Worm (Caenorhabditis elegans): ENCODE results near the gene paf-2.

The paf-2 gene

ce11 chrX:4256761-4257160, 40.8 kb downstream of the paf-2 start, which contains the start of gene srv-6:
srv-6 (plus strand) TSS chrX:4257061.
- TF ChIP-seq pax-1 (tag; optimal IDR thresholded peaks at IDR 0.05) (no peak), F13H6.1 (tag; optimal IDR thresholded peaks at IDR 0.05) (no peak), ceh-9 (tag; optimal IDR thresholded peaks at IDR 0.05) (no peak), T23F11.4 (GFP tag; optimal IDR thresholded peaks at IDR 0.05) (no peak), eyg-1 (tag; optimal IDR thresholded peaks at IDR 0.05) (no peak), ceh-24 (tag; optimal IDR thresholded peaks at IDR 0.05) (no peak), nfya-1 (tag; optimal IDR thresholded peaks at IDR 0.05) (no peak), sox-2 (GFP tag; IDR thresholded peaks at IDR 0.05) (no peak), unc-42 (tag; optimal IDR thresholded peaks at IDR 0.05) (no peak), madf-2 (tag; optimal IDR thresholded peaks at IDR 0.05) (no peak), pha-2 (tag; optimal IDR thresholded peaks at IDR 0.05) (no peak), ceh-19 (GFP tag; optimal IDR thresholded peaks at IDR 0.05) (no peak), pha-4 (tag; optimal IDR thresholded peaks at IDR 0.05) (no peak), ceh-14 (tag; optimal IDR thresholded peaks at IDR 0.05) (no peak), pat-9 (tag; optimal IDR thresholded peaks at IDR 0.05) (no peak), lim-6 (tag; optimal IDR thresholded peaks at IDR 0.05) (no peak), syd-9 (tag; optimal IDR thresholded peaks at IDR 0.05) (no peak), tbx-7 (tag; optimal IDR thresholded peaks at IDR 0.05) (no peak), ceh-45 (GFP tag; IDR thresholded peaks at IDR 0.05) (no peak), fax-1 (tag; optimal IDR thresholded peaks at IDR 0.05) (no peak)

DNA sequence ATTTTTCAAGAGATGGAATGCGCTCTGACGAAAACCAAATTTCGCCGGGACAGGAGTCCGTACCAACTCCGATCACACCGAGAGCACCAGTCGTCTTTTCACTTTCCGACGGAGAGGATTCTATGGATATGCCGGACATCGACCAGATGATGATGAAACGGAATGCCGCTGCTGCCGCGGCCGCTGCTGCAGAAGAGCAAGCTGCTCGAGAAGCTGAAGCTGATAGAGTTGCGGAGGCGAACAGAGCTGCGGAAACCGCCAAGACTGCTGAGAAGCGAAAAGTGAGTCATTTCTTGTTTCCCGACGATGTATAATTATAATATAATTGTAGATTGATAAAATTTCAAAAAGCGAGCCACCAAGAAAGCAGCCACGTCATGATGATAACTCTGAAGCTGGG, 42.2 kb downstream of the paf-2 start:
- no peak for TF ChIP-seq pros-1 (tag; optimal IDR thresholded peaks at IDR 0.05)
- no peak for TF ChIP-seq fkh-10 (GFP tag; optimal IDR thresholded peaks at IDR 0.05)
- TF ChIP-seq zip-5 (tag; optimal IDR thresholded peaks at IDR 0.05) = no peak
- TF ChIP-seq K09A11.1 (tag; optimal IDR thresholded peaks at IDR 0.05; ENCODE audit: insufficient read depth) = no peak
- TF ChIP-seq fkh-6 (tag; optimal IDR thresholded peaks at IDR 0.05) = no peak
- no peak for TF ChIP-seq npax-4 (tag; optimal IDR thresholded peaks at IDR 0.05)
- no peak for TF ChIP-seq elt-2 (tag; optimal IDR thresholded peaks at IDR 0.05)
- no peak for TF ChIP-seq pax-1 (tag; optimal IDR thresholded peaks at IDR 0.05)

ce11 chrX:4254782-4255181, 42.8 kb downstream of the paf-2 start, which contains the start of gene taf-11.1:
taf-11.1 (plus strand) TSS chrX:4255170.
- TF ChIP-seq hlh-15 (tag; optimal IDR thresholded peaks at IDR 0.05) = no peak
- TF ChIP-seq ceh-2 (tag; optimal IDR thresholded peaks at IDR 0.05) = peak; percentile 37
- peak; percentile 5 for TF ChIP-seq elt-2 (tag; optimal IDR thresholded peaks at IDR 0.05)
- TF ChIP-seq fkh-6 (tag; optimal IDR thresholded peaks at IDR 0.05) = no peak
- TF ChIP-seq pha-4 (tag; optimal IDR thresholded peaks at IDR 0.05) = no peak
- TF ChIP-seq unc-42 (tag; optimal IDR thresholded peaks at IDR 0.05) = peak; percentile 20
- TF ChIP-seq ceh-6 (GFP tag; optimal IDR thresholded peaks at IDR 0.05) = no peak
- no peak for TF ChIP-seq zip-5 (tag; optimal IDR thresholded peaks at IDR 0.05)
- no peak for TF ChIP-seq K02D7.2 (tag; optimal IDR thresholded peaks at IDR 0.05)
- TF ChIP-seq ceh-34 (tag; optimal IDR thresholded peaks at IDR 0.05) = no peak
- TF ChIP-seq nfya-1 (tag; optimal IDR thresholded peaks at IDR 0.05) = peak; percentile 2
- no peak for TF ChIP-seq dve-1 (tag; optimal IDR thresholded peaks at IDR 0.05)
- peak; percentile 60 for TF ChIP-seq ceh-31 (tag; optimal IDR thresholded peaks at IDR 0.05)
- TF ChIP-seq hlh-8 (tag; optimal IDR thresholded peaks at IDR 0.05) = no peak
- no peak for TF ChIP-seq elt-4 (tag; optimal IDR thresholded peaks at IDR 0.05)
- TF ChIP-seq tbx-2 (tag; optimal IDR thresholded peaks at IDR 0.05) = peak; percentile 29
- TF ChIP-seq odd-2 (tag; optimal IDR thresholded peaks at IDR 0.05) = no peak
- peak; percentile 37 for TF ChIP-seq ets-4 (tag; optimal IDR thresholded peaks at IDR 0.05)
- TF ChIP-seq unc-55 (GFP tag; optimal IDR thresholded peaks at IDR 0.05) = no peak
- no peak for TF ChIP-seq lim-6 (tag; optimal IDR thresholded peaks at IDR 0.05)
- TF ChIP-seq C08G9.2 (tag; optimal IDR thresholded peaks at IDR 0.05) = peak; percentile 18
- no peak for TF ChIP-seq F13H6.1 (tag; optimal IDR thresholded peaks at IDR 0.05)
- TF ChIP-seq ztf-16 (tag; optimal IDR thresholded peaks at IDR 0.05) = no peak
- TF ChIP-seq ceh-48 (tag; optimal IDR thresholded peaks at IDR 0.05) = peak; percentile 55
- TF ChIP-seq ceh-9 (tag; optimal IDR thresholded peaks at IDR 0.05) = no peak
- TF ChIP-seq unc-3 (GFP tag; conservative IDR thresholded peaks at IDR 0.05) = no peak
- no peak for TF ChIP-seq unc-3 (tag; optimal IDR thresholded peaks at IDR 0.05)
- TF ChIP-seq npax-4 (tag; optimal IDR thresholded peaks at IDR 0.05) = no peak
- no peak for TF ChIP-seq nhr-11 (tag; optimal IDR thresholded peaks at IDR 0.05)

Measured in whole organism, late embryonic.